Fruit fly (Drosophila melanogaster) whole organism, adult: ENCODE results near the gene CG11593.

ENCODE experiments used
- CG12768 ChIP-seq: fragments of 200-800 bp; sonication (Bioruptor generic); optimal IDR thresholded peaks from 2 replicates; lab custom pipeline; 2017; ENCODE audit warnings: missing biosample characterization, missing genetic modification characterization, mild to moderate bottlenecking, moderate library complexity, missing genetic modification reagents
- CG5204 ChIP-seq: fragments of 200-800 bp; sonication (Bioruptor generic); optimal IDR thresholded peaks from 2 replicates; lab custom pipeline; 2016; ENCODE audit warnings: missing biosample characterization, missing genetic modification characterization
- CG7045 ChIP-seq: fragments of 200-800 bp; sonication (Bioruptor generic); optimal IDR thresholded peaks from 2 replicates; lab custom pipeline; 2017; ENCODE audit warnings: missing biosample characterization, mild to moderate bottlenecking, missing genetic modification characterization
- Clk ChIP-seq: fragments of 200-800 bp; sonication (Bioruptor generic); optimal IDR thresholded peaks from 2 replicates; lab custom pipeline; 2017; ENCODE audit warnings: missing biosample characterization, missing genetic modification characterization
- Mnt ChIP-seq: fragments of 200-800 bp; sonication (Bioruptor generic); optimal IDR thresholded peaks from 2 replicates; lab custom pipeline; 2016; ENCODE audit warnings: missing biosample characterization, mild to moderate bottlenecking, missing genetic modification characterization
- cnc ChIP-seq, 2 experiments: fragments of >200 bp; optimal IDR thresholded peaks; 2 replicates each; lab custom pipeline; 2017
- pad ChIP-seq: fragments of 200-800 bp; sonication (Bioruptor generic); optimal IDR thresholded peaks from 3 replicates; lab custom pipeline; 2017; ENCODE audit warnings: missing biosample characterization, missing genetic modification characterization, mild to moderate bottlenecking, moderate library complexity, missing genetic modification reagents
- tj ChIP-seq: fragments of 200-800 bp; sonication (Bioruptor generic); optimal IDR thresholded peaks from 3 replicates; lab custom pipeline; 2017; ENCODE audit warnings: missing biosample characterization, mild to moderate bottlenecking, missing genetic modification characterization, moderate library complexity

- no peak for TF ChIP-seq Clk
- no peak for TF ChIP-seq cnc (optimal IDR thresholded peaks at IDR 0.05; lab: Kevin White, UChicago)
- no peak for TF ChIP-seq CG7045 (GFP tag; lab: Kevin White, UChicago)
- TF ChIP-seq CG5204, result no peak
- no peak for TF ChIP-seq Mnt (GFP tag; lab: Kevin White, UChicago)
- TF ChIP-seq pad (GFP tag; lab: Kevin White, UChicago), result no peak
- TF ChIP-seq CG12768 (GFP tag; lab: Kevin White, UChicago), result no peak
- TF ChIP-seq tj, result no peak
These were observed 43.2 kb upstream of the CG11593 start for dm6 chr3L:4083442-4083841.
